Fruit fly (Drosophila melanogaster): Measurements from ENCODE around the gene NHP2.

The NHP2 gene

DNA sequence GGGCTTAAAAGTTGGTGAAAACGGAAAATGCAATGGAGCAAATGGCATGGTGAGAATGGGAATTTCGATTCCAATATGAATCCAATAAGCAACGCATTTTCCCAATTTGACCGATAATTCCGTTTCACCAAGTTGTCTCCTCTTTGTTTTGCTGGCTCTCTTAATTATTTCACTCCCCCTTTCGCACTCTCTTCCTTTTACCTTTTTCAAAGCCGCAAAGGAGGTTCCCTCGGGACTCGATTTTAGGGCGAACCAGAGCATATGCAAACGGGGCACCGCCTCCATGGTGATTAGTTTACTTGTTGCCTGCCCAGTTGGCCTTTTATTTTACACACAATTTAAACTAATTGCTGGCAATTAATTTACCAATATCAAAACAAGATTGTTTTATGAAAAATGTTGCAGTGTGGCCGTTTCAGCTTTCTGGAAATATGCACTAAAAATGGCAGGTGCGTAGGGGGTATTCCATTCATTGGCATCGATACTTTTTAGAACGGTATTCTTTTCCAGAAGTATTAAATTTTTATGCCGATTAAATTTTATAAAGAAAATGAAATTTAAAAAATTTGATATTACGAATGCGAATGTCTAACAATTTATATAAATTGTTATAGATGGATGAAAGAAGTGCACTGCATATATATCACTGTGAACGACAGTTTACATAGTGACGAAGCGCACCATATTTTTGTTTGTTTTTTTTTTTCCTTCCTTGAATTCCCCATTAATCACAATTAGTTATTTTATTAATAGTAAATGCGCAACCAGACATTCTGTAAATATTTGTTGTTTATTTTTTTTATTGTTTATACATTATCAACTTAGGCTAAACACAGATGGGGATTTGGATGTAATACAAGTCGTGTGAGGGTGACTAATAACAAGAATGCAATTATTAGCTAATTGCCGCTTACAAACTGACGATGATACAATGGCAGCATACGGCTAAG lies 26.0 kb downstream of the NHP2 start, which contains the start of gene mop (continued):
- TF ChIP-seq onecut (GFP tag; IDR thresholded peaks at IDR 0.05) = 0 out of 2 replicates have a peak, but pooled peaks have one; percentile 37
- TF ChIP-seq Fer1 (GFP tag; optimal IDR thresholded peaks at IDR 0.05) = no peak
- TF ChIP-seq NC2β (GFP tag; optimal IDR thresholded peaks at IDR 0.05) = no peak
- TF ChIP-seq CG8290 (GFP tag; optimal IDR thresholded peaks at IDR 0.05) = peak; percentile 78
- TF ChIP-seq CG8290 (tag; optimal IDR thresholded peaks at IDR 0.05) = peak in 1 of 2 experiments; percentile 70
- TF ChIP-seq vnd (GFP tag; IDR thresholded peaks at IDR 0.05; ENCODE audit: partially characterized antibody) = no peak
- TF ChIP-seq jumu (GFP tag; optimal IDR thresholded peaks at IDR 0.05) = peak; percentile 24
- peak; percentile 78 for TF ChIP-seq MBD-R2 (GFP tag; IDR thresholded peaks at IDR 0.05)
- 0 out of 3 replicates have a peak, but pooled peaks have one; percentile 46 for TF ChIP-seq HLH4C (GFP tag; IDR thresholded peaks at IDR 0.05; ENCODE audit: partially characterized antibody)
- TF ChIP-seq CG2120 (GFP tag; optimal IDR thresholded peaks at IDR 0.05) = peak; percentile 64
- peak; percentile 23; the same call in 1 of the 2 replicates for TF ChIP-seq CG9215 (GFP tag; IDR thresholded peaks at IDR 0.05)
- TF ChIP-seq sim (GFP tag; IDR thresholded peaks at IDR 0.05) = no peak
- TF ChIP-seq Oli (tag; optimal IDR thresholded peaks at IDR 0.05) = no peak
- TF ChIP-seq mam (GFP tag; optimal IDR thresholded peaks at IDR 0.05) = peak; percentile 28
- peak; percentile 56; the same call in 1 of the 3 replicates for TF ChIP-seq ci (GFP tag; IDR thresholded peaks at IDR 0.05)
- no peak; the same call in 2 of the 3 replicates for TF ChIP-seq zen2 (GFP tag; IDR thresholded peaks at IDR 0.05; ENCODE audit: partially characterized antibody)
- peak; percentile 27; the same call in 1 of the 2 replicates for TF ChIP-seq CG31224 (GFP tag; IDR thresholded peaks at IDR 0.05)
- TF ChIP-seq caup (GFP tag; optimal IDR thresholded peaks at IDR 0.05; ENCODE audit: severe bottlenecking) = peak; percentile 4
- no peak for TF ChIP-seq CG7963 (GFP tag; IDR thresholded peaks at IDR 0.05; ENCODE audit: partially characterized antibody)
- TF ChIP-seq ewg (GFP tag; optimal IDR thresholded peaks at IDR 0.05) = no peak
- no peak for TF ChIP-seq hth (optimal IDR thresholded peaks at IDR 0.05)
- TF ChIP-seq CG7745 (tag; optimal IDR thresholded peaks at IDR 0.05) = peak; percentile 36
- peak; percentile 43 for TF ChIP-seq CG3281 (GFP tag; optimal IDR thresholded peaks at IDR 0.05)
- TF ChIP-seq slbo (GFP tag; IDR thresholded peaks at IDR 0.05) = peak; percentile 63
- TF ChIP-seq dm (GFP tag; optimal IDR thresholded peaks at IDR 0.05) = no peak
- TF ChIP-seq row (GFP tag; IDR thresholded peaks at IDR 0.05) = peak; percentile 89
- no peak for TF ChIP-seq CG13123 (GFP tag; optimal IDR thresholded peaks at IDR 0.05)
- peak; percentile 92 to 98 for TF ChIP-seq insv (GFP tag; optimal IDR thresholded peaks at IDR 0.05)
- peak; percentile 61; the same call in 1 of the 2 replicates for TF ChIP-seq amos (GFP tag; IDR thresholded peaks at IDR 0.05; ENCODE audit: partially characterized antibody)
- no peak for TF ChIP-seq Deaf1 (tag; optimal IDR thresholded peaks at IDR 0.05)
- TF ChIP-seq CG4328 (GFP tag; optimal IDR thresholded peaks at IDR 0.05) = no peak
- no peak for TF ChIP-seq Sry-β (GFP tag; optimal IDR thresholded peaks at IDR 0.05)
- no peak for TF ChIP-seq zf30C (GFP tag; optimal IDR thresholded peaks at IDR 0.05)
- TF ChIP-seq BtbVII (GFP tag; optimal IDR thresholded peaks at IDR 0.05) = no peak
- no peak for TF ChIP-seq CG11398 (GFP tag; optimal IDR thresholded peaks at IDR 0.05)
- no peak for TF ChIP-seq Opbp (GFP tag; IDR thresholded peaks at IDR 0.05; ENCODE audit: partially characterized antibody)
- TF ChIP-seq sob (GFP tag; IDR thresholded peaks at IDR 0.05) = peak; percentile 48; the same call in 1 of the 2 replicates
- peak; percentile 41 for TF ChIP-seq Side (GFP tag; optimal IDR thresholded peaks at IDR 0.05)
- TF ChIP-seq CG6765 (GFP tag; optimal IDR thresholded peaks at IDR 0.05) = no peak
- peak; percentile 9 to 35 for TF ChIP-seq dpn (GFP tag; optimal IDR thresholded peaks at IDR 0.05)
- TF ChIP-seq CG18764 (GFP tag; optimal IDR thresholded peaks at IDR 0.05) = peak; percentile 1
- TF ChIP-seq ken (GFP tag; IDR thresholded peaks at IDR 0.05) = 0 out of 3 replicates have a peak, but pooled peaks have one; percentile 45
- no peak for TF ChIP-seq CG18011 (GFP tag; optimal IDR thresholded peaks at IDR 0.05)
- TF ChIP-seq seq (GFP tag; IDR thresholded peaks at IDR 0.05) = peak; percentile 53; the same call in 1 of the 2 replicates
- no peak for TF ChIP-seq ro (GFP tag; IDR thresholded peaks at IDR 0.05)
- TF ChIP-seq Ssrp (tag; optimal IDR thresholded peaks at IDR 0.05) = peak; percentile 32
- no peak for TF ChIP-seq CG9876 (GFP tag; optimal IDR thresholded peaks at IDR 0.05)
- TF ChIP-seq danr (GFP tag; IDR thresholded peaks at IDR 0.05) = 0 out of 2 replicates have a peak, but pooled peaks have one; percentile 32

Measured in whole organism, embryonic.